Fruit fly (Drosophila melanogaster) whole organism, embryonic: Measurements from ENCODE around the gene CG13829.

Source experiments
- ATbp ChIP-seq: fragments of 200-800 bp; sonication (Bioruptor generic); optimal IDR thresholded peaks from 2 replicates; lab custom pipeline; 2017; ENCODE audit warnings: missing biosample characterization, mild to moderate bottlenecking, missing genetic modification characterization, missing genetic modification reagents
- Antp ChIP-seq: fragments of 200-800 bp; sonication (Bioruptor generic); optimal IDR thresholded peaks from 3 replicates; lab custom pipeline; 2016; ENCODE audit warnings: missing biosample characterization, missing genetic modification characterization
- Awh ChIP-seq: fragments of 200-800 bp; sonication (Bioruptor generic); IDR thresholded peaks from 2 replicates; pipeline ENCODE4, ENCODE4 v1.3.6; 2022; ENCODE audit warnings: missing biosample characterization, missing genetic modification characterization
- BEAF-32 ChIP-seq: fragments of 200-800 bp; sonication (Bioruptor generic); optimal IDR thresholded peaks from 3 replicates; lab custom pipeline; 2017; ENCODE audit warnings: missing biosample characterization, missing genetic modification characterization, mild to moderate bottlenecking, moderate library complexity, missing genetic modification reagents
- Bdp1 ChIP-seq: fragments of 200-800 bp; sonication (Bioruptor generic); optimal IDR thresholded peaks from 3 replicates; lab custom pipeline; 2016; ENCODE audit warnings: missing biosample characterization, missing genetic modification characterization
- CG12071 ChIP-seq: fragments of 200-800 bp; sonication (Bioruptor generic); optimal IDR thresholded peaks from 3 replicates; lab custom pipeline; 2018; ENCODE audit warnings: missing biosample characterization, mild to moderate bottlenecking, missing genetic modification characterization
- CG13775 ChIP-seq: fragments of 200-800 bp; sonication (Bioruptor generic); optimal IDR thresholded peaks from 3 replicates; lab custom pipeline; 2017; ENCODE audit warnings: missing biosample characterization, mild to moderate bottlenecking, missing genetic modification characterization
- CG13894 ChIP-seq: fragments of 200-800 bp; sonication (Bioruptor generic); optimal IDR thresholded peaks from 3 replicates; lab custom pipeline; 2018; ENCODE audit warnings: missing biosample characterization, mild to moderate bottlenecking, missing genetic modification characterization, moderate library complexity
- CG1529 ChIP-seq: fragments of 200-800 bp; sonication (Bioruptor generic); optimal IDR thresholded peaks from 3 replicates; lab custom pipeline; 2018; ENCODE audit warnings: missing biosample characterization, missing genetic modification characterization
- CG15514 ChIP-seq: fragments of 200-800 bp; sonication (Bioruptor generic); optimal IDR thresholded peaks from 3 replicates; lab custom pipeline; 2017; ENCODE audit warnings: missing biosample characterization, missing genetic modification characterization, mild to moderate bottlenecking, moderate library complexity, missing genetic modification reagents
- CG17912 ChIP-seq: fragments of 200-800 bp; sonication (Bioruptor generic); optimal IDR thresholded peaks from 2 replicates; lab custom pipeline; 2018; ENCODE audit warnings: missing biosample characterization, mild to moderate bottlenecking, missing genetic modification characterization
- CG2202 ChIP-seq: fragments of 200-800 bp; sonication (Bioruptor generic); optimal IDR thresholded peaks from 2 replicates; lab custom pipeline; 2018; ENCODE audit warnings: missing biosample characterization, mild to moderate bottlenecking, missing genetic modification characterization
- CG2889 ChIP-seq: fragments of 200-800 bp; sonication (Bioruptor generic); IDR thresholded peaks from 3 replicates; pipeline ENCODE4 v1.3.6; 2022; ENCODE audit warnings: missing biosample characterization, missing genetic modification characterization
- CG31388 ChIP-seq: fragments of 200-800 bp; sonication (Bioruptor generic); optimal IDR thresholded peaks from 2 replicates; lab custom pipeline; 2016; ENCODE audit warnings: missing biosample characterization, missing genetic modification characterization
- CG3407 ChIP-seq: fragments of 200-800 bp; sonication (Bioruptor generic); optimal IDR thresholded peaks from 2 replicates; lab custom pipeline; 2018; ENCODE audit warnings: missing biosample characterization, mild to moderate bottlenecking, missing genetic modification characterization
- CG3726 ChIP-seq: fragments of 200-800 bp; sonication (Bioruptor generic); IDR thresholded peaks from 3 replicates; pipeline ENCODE4, ENCODE4 v1.3.6; 2022; ENCODE audit warnings: missing biosample characterization, missing genetic modification characterization
- CG4820 ChIP-seq: fragments of 200-800 bp; sonication (Bioruptor generic); optimal IDR thresholded peaks from 3 replicates; lab custom pipeline; 2016; ENCODE audit warnings: missing biosample characterization, missing genetic modification characterization
- CG6175 ChIP-seq: fragments of 200-800 bp; sonication (Bioruptor generic); IDR thresholded peaks from 3 replicates; pipeline ENCODE4 v1.3.6; 2022; ENCODE audit warnings: missing biosample characterization, missing genetic modification characterization
- CG6654 ChIP-seq: fragments of 200-800 bp; sonication (Bioruptor generic); optimal IDR thresholded peaks from 2 replicates; lab custom pipeline; 2017; ENCODE audit warnings: missing biosample characterization, mild to moderate bottlenecking, missing genetic modification characterization
- CG7271 ChIP-seq: fragments of 200-800 bp; sonication (Bioruptor generic); optimal IDR thresholded peaks from 2 replicates; lab custom pipeline; 2018; ENCODE audit warnings: missing biosample characterization, mild to moderate bottlenecking, missing genetic modification characterization, moderate library complexity
- CG7372 ChIP-seq: fragments of 200-800 bp; sonication (Bioruptor generic); IDR thresholded peaks from 2 replicates; pipeline ENCODE4 v1.3.6; 2022; ENCODE audit warnings: missing biosample characterization, missing genetic modification characterization
- Camta ChIP-seq: fragments of 200-800 bp; sonication (Bioruptor generic); optimal IDR thresholded peaks from 2 replicates; lab custom pipeline; 2016; ENCODE audit warnings: missing biosample characterization, missing genetic modification characterization
- Dbx ChIP-seq: fragments of 200-800 bp; sonication (Bioruptor generic); IDR thresholded peaks from 3 replicates; pipeline ENCODE4 v1.3.6; 2022; ENCODE audit warnings: missing biosample characterization, missing genetic modification characterization
- Dip3 ChIP-seq: fragments of 200-800 bp; sonication (Bioruptor generic); optimal IDR thresholded peaks from 3 replicates; lab custom pipeline; 2016; ENCODE audit warnings: missing biosample characterization, missing genetic modification characterization
- Drgx ChIP-seq: fragments of 200-800 bp; sonication (Bioruptor generic); IDR thresholded peaks from 2 replicates; pipeline ENCODE4 v1.3.6; 2022; ENCODE audit warnings: missing biosample characterization, missing genetic modification characterization
- HLHmδ ChIP-seq: fragments of 200-800 bp; sonication (Bioruptor generic); optimal IDR thresholded peaks from 2 replicates; lab custom pipeline; 2018; ENCODE audit warnings: missing biosample characterization, mild to moderate bottlenecking, missing genetic modification characterization, moderate library complexity
- Mes4 ChIP-seq: fragments of 200-800 bp; sonication (Bioruptor generic); optimal IDR thresholded peaks from 2 replicates; lab custom pipeline; 2016; ENCODE audit warnings: missing biosample characterization, missing genetic modification characterization
- Ravus ChIP-seq: fragments of 200-800 bp; sonication (Bioruptor generic); IDR thresholded peaks from 2 replicates; pipeline ENCODE4 v1.3.6; 2022; ENCODE audit warnings: missing biosample characterization, missing genetic modification characterization
- Spps ChIP-seq: fragments of 200-800 bp; sonication (Bioruptor generic); optimal IDR thresholded peaks from 2 replicates; lab custom pipeline; 2018; ENCODE audit warnings: missing biosample characterization, mild to moderate bottlenecking, missing genetic modification characterization
- Stat92E ChIP-seq, 3 experiments: fragments of >200 bp in 2 of 3; fragments of 200-800 bp in 1 of 3; sonication (Bioruptor generic) in 1 of 3; optimal IDR thresholded peaks; 2 replicates each; lab custom pipeline; 2017 to 2019; ENCODE audit warnings: missing biosample characterization in 3 of 3, missing genetic modification characterization in 3 of 3, mild to moderate bottlenecking in 1 of 3, moderate library complexity in 1 of 3
- Usf ChIP-seq: fragments of 200-800 bp; sonication (Bioruptor generic); optimal IDR thresholded peaks from 2 replicates; lab custom pipeline; 2017; ENCODE audit warnings: missing genotype, missing biosample characterization, missing genetic modification characterization
- az2 ChIP-seq: fragments of 200-800 bp; sonication (Bioruptor generic); optimal IDR thresholded peaks from 3 replicates; lab custom pipeline; 2016; ENCODE audit warnings: missing biosample characterization, missing genetic modification characterization
- bcd ChIP-seq: fragments of 200-800 bp; sonication (Bioruptor generic); optimal IDR thresholded peaks from 2 replicates; lab custom pipeline; 2017; ENCODE audit warnings: missing biosample characterization, mild to moderate bottlenecking, missing genetic modification characterization
- caup ChIP-seq: fragments of 200-800 bp; sonication (Bioruptor generic); optimal IDR thresholded peaks from 3 replicates; lab custom pipeline; 2017; ENCODE audit warnings: missing biosample characterization, mild to moderate bottlenecking, missing genetic modification characterization, moderate library complexity; ENCODE audit not compliant: severe bottlenecking
- disco-r ChIP-seq: fragments of 200-800 bp; sonication (Bioruptor generic); optimal IDR thresholded peaks from 2 replicates; lab custom pipeline; 2016; ENCODE audit warnings: missing biosample characterization, missing genetic modification characterization
- dm ChIP-seq: fragments of 200-800 bp; sonication (Bioruptor generic); optimal IDR thresholded peaks from 3 replicates; lab custom pipeline; 2016; ENCODE audit warnings: missing biosample characterization, missing genetic modification characterization
- dmrt99B ChIP-seq: fragments of 200-800 bp; sonication (Bioruptor generic); optimal IDR thresholded peaks from 2 replicates; lab custom pipeline; 2018; ENCODE audit warnings: missing biosample characterization, mild to moderate bottlenecking, missing genetic modification characterization, moderate library complexity
- fd64A ChIP-seq: fragments of 200-800 bp; sonication (Bioruptor generic); optimal IDR thresholded peaks from 3 replicates; lab custom pipeline; 2018; ENCODE audit warnings: missing biosample characterization, mild to moderate bottlenecking, missing genetic modification characterization
- gro ChIP-seq: fragments of 200-800 bp; sonication (Bioruptor generic); optimal IDR thresholded peaks from 2 replicates; lab custom pipeline; 2016; ENCODE audit warnings: missing biosample characterization, missing genetic modification characterization
- insv ChIP-seq, 2 experiments: fragments of 200-800 bp; sonication (Bioruptor generic); optimal IDR thresholded peaks; 3 replicates each; lab custom pipeline; 2016 to 2018; ENCODE audit warnings: missing biosample characterization in 2 of 2, missing genetic modification characterization in 2 of 2
- inv ChIP-seq: fragments of 200-800 bp; sonication (Bioruptor generic); IDR thresholded peaks from 2 replicates; pipeline ENCODE4 v1.3.6; 2022; ENCODE audit warnings: missing biosample characterization, missing genetic modification characterization; ENCODE audit not compliant: partially characterized antibody
- ken ChIP-seq: fragments of 200-800 bp; sonication (Bioruptor generic); IDR thresholded peaks from 3 replicates; pipeline ENCODE4 v1.3.6; 2022; ENCODE audit warnings: missing biosample characterization, missing genetic modification characterization
- pan ChIP-seq, 4 experiments: fragments of >200 bp in 3 of 4; fragments of 200-800 bp in 1 of 4; sonication (Bioruptor generic) in 1 of 4; optimal IDR thresholded peaks in 3 of 4; IDR thresholded peaks in 1 of 4; 2 replicates each; pipeline versions ENCODE4 v1.3.6 to Lab custom; 2017 to 2022; ENCODE audit warnings: missing biosample characterization in 2 of 4, missing genetic modification characterization in 2 of 4, mixed read lengths in 1 of 4
- pros ChIP-seq: fragments of 200-800 bp; sonication (Bioruptor generic); optimal IDR thresholded peaks from 3 replicates; lab custom pipeline; 2019; ENCODE audit warnings: missing biosample characterization, mild to moderate bottlenecking, missing genetic modification characterization, moderate library complexity
- sens-2 ChIP-seq: fragments of 200-800 bp; sonication (Bioruptor generic); IDR thresholded peaks from 2 replicates; pipeline ENCODE4 v1.3.6; 2022; ENCODE audit warnings: missing biosample characterization, missing genetic modification characterization
- stwl ChIP-seq: fragments of 200-800 bp; sonication (Bioruptor generic); optimal IDR thresholded peaks from 3 replicates; lab custom pipeline; 2018; ENCODE audit warnings: missing biosample characterization, mild to moderate bottlenecking, missing genetic modification characterization, moderate library complexity
- tap ChIP-seq: fragments of 200-800 bp; optimal IDR thresholded peaks from 3 replicates; lab custom pipeline; 2019; ENCODE audit warnings: missing biosample characterization, mild to moderate bottlenecking, missing genetic modification characterization, moderate library complexity

CG13829 gene

DNA sequence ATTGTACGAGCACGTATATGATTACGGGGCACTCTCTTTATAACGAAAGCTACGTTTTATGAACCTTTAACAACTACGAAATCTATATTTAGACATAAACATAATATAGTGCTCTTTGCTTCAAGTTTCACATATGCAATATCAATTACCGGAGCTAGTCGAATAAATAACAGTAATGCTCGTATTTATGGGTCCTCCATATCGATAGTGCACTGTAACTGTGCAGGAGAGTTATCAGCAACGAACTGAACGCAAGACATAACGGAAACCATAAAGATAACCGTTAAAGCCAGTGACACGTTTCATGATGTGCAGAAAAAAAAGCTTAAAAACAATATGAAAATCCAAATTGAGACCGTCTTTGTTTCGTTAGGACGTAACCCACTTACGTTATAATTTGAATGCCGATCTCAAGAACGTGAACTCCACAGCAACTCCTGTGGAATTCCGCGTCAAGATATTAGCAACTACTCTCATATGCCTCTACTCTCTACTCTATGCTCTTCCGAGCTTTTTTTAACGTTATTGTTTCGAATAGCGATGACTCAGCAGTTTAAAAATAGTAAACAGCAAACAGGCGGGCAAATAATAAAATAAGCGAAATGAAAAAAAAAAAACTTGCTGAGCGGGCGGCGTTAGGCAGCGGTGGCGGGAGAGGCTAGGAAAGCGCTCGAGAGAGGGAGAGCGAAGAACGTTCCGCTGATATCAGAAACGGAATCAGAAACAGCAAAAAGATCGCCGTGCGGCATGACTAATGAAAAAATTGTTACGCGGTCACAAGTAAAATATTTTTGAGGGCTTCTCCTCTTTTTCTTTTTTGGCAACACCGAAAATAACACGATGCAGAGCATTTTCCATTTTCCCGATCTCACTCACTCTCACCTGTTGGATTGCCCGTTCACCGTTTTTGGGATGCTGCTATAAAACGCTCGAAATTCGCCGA, 29.1 kb upstream of the CG13829 start (continued):
- TF ChIP-seq pan (optimal IDR thresholded peaks at IDR 0.05; lab: Kevin White, UChicago) (no peak), pan (GFP tag; optimal IDR thresholded peaks at IDR 0.05 in 1 of 2, IDR thresholded peaks at IDR 0.05 in 1 of 2) (peak in 1 of 2 experiments; percentile 74), Camta (GFP tag; lab: Kevin White, UChicago) (peak; percentile 63), disco-r (GFP tag; lab: Kevin White, UChicago) (peak; percentile 43), caup (GFP tag; lab: Kevin White, UChicago) (peak; percentile 64), CG2202 (peak; percentile 33), dm (GFP tag; lab: Kevin White, UChicago) (peak; percentile 30), CG17912 (no peak), HLHmδ (GFP tag; lab: Kevin White, UChicago) (no peak), stwl (no peak), sens-2 (GFP tag; lab: Robert Waterston, UW) (no peak), Drgx (GFP tag; lab: Robert Waterston, UW) (peak; percentile 75), CG7372 (GFP tag; lab: Robert Waterston, UW) (peak; percentile 72), pros (GFP tag; lab: Kevin White, UChicago) (no peak), CG1529 (GFP tag; lab: Kevin White, UChicago) (peak; percentile 36), Dip3 (GFP tag; lab: Kevin White, UChicago) (peak; percentile 61), Spps (tag; lab: Kevin White, UChicago) (peak; percentile 35), insv (GFP tag; optimal IDR thresholded peaks at IDR 0.05; lab: Kevin White, UChicago) (peak in 1 of 2 experiments; percentile 15), CG4820 (GFP tag; lab: Kevin White, UChicago) (peak; percentile 66), Usf (GFP tag; lab: Kevin White, UChicago) (peak; percentile 42), CG12071 (GFP tag; lab: Kevin White, UChicago) (peak; percentile 79), bcd (GFP tag; lab: Kevin White, UChicago) (peak; percentile 67), CG31388 (no peak), CG6175 (GFP tag; lab: Robert Waterston, UW) (0 out of 3 replicates have a peak, but pooled peaks have one; percentile 11), Mes4 (peak; percentile 59), az2 (GFP tag; lab: Kevin White, UChicago) (peak; percentile 74), CG6654 (GFP tag; lab: Kevin White, UChicago) (peak; percentile 32), CG15514 (GFP tag; lab: Kevin White, UChicago) (peak; percentile 66), CG13894 (peak; percentile 69), CG3407 (GFP tag; lab: Kevin White, UChicago) (peak; percentile 0), BEAF-32 (no peak), inv (no peak), dmrt99B (peak; percentile 78), ATbp (peak; percentile 57), Ravus (GFP tag; lab: Robert Waterston, UW) (no peak), fd64A (GFP tag; lab: Kevin White, UChicago) (no peak), CG7271 (no peak), Dbx (peak; percentile 73), Stat92E (GFP tag; optimal IDR thresholded peaks at IDR 0.05; lab: Kevin White, UChicago) (no peak), tap (peak; percentile 84), Awh (GFP tag; lab: Robert Waterston, UW) (peak; percentile 72), CG2889 (GFP tag; lab: Robert Waterston, UW) (no peak), ken (GFP tag; lab: Robert Waterston, UW) (peak; percentile 73; the same call in 2 of the 3 replicates), CG13775 (GFP tag; lab: Kevin White, UChicago) (peak; percentile 57), Bdp1 (GFP tag; lab: Kevin White, UChicago) (peak; percentile 36), gro (GFP tag; lab: Kevin White, UChicago) (peak; percentile 79), Antp (GFP tag; lab: Kevin White, UChicago) (peak; percentile 71), CG3726 (no peak; the same call in 2 of the 3 replicates)
